Fruit fly (Drosophila melanogaster) whole organism, larva: ENCODE results near the gene CG1265.
A peak's percentile ranks its signal among the peaks of the same experiment; 100 is the strongest.

ENCODE experiments used
- noc ChIP-seq: fragments of 200-800 bp; sonication (Bioruptor generic); optimal IDR thresholded peaks from 3 replicates; lab custom pipeline; 2019; ENCODE audit warnings: missing biosample characterization, mild to moderate bottlenecking, missing genetic modification characterization, moderate library complexity

CG1265 gene

dm6 chr3L:4254301-4254834, at the start of gene CG1265, which contains the start of gene ago:
CG1265 (plus strand) TSS chr3L:4254776.
ago (minus strand) TSS chr3L:4254306.
- no peak for TF ChIP-seq noc

- no peak for TF ChIP-seq noc
These were observed 49.7 kb upstream of the CG1265 start for dm6 chr3L:4204867-4205266.

DNA sequence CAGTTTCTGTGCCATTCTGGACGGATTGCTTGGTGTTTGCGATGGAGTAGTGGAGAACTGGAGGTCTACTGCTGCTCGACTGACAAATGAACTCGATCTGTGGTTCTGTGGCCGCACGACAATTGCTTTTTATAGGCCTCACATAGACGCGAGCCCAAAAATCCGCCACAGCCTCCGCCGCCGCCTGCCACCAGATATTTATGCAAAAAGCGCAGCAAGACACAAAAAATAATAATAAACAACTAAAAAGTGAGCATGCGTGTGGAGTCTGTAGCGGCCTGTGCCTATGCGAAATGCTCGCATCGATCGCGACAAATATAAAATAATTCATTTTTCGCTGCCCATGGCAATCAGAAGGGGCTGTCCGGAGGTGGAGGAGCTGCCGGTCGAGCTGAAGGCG, 45.5 kb upstream of the CG1265 start, which contains the start of gene Cpr64Aa:
Gene Cpr64Aa (minus strand): TSS at position 101 of the 400 bp plus-strand sequence.
- no peak for TF ChIP-seq noc

dm6 chr3L:4209731-4210130, 44.8 kb upstream of the CG1265 start:
- no peak for TF ChIP-seq noc

dm6 chr3L:4211440-4211839, 43.1 kb upstream of the CG1265 start, which contains the start of gene Cpr64Ab:
Cpr64Ab (minus strand) TSS chr3L:4211540.
- no peak for TF ChIP-seq noc

DNA sequence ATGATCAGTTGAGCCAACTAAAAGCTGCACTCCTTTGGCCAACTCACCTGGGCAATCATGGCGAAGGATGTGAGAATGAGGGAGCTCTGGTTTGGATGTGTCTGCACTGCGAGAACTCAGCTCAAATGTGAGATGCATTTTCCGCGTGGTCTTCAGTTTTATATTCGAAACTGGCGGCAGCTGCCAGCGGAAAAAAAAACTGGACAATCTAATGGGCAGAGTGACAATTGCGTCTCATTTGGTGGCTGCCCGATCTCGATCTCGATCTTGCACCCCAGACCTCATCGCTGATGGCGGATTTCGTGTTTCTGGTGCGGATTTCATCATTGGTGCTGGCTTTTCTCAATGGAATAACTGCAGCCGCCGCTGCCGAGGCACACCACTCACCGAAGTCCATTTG, 41.8 kb upstream of the CG1265 start, which contains the start of gene Cpr64Ac:
Gene Cpr64Ac (minus strand): TSS at position 101 of the 400 bp plus-strand sequence.
- no peak for TF ChIP-seq noc

dm6 chr3L:4215079-4215478, 39.5 kb upstream of the CG1265 start, which contains the start of gene Cpr64Ad:
Cpr64Ad (plus strand) TSS chr3L:4215379.
- TF ChIP-seq noc = no peak

DNA sequence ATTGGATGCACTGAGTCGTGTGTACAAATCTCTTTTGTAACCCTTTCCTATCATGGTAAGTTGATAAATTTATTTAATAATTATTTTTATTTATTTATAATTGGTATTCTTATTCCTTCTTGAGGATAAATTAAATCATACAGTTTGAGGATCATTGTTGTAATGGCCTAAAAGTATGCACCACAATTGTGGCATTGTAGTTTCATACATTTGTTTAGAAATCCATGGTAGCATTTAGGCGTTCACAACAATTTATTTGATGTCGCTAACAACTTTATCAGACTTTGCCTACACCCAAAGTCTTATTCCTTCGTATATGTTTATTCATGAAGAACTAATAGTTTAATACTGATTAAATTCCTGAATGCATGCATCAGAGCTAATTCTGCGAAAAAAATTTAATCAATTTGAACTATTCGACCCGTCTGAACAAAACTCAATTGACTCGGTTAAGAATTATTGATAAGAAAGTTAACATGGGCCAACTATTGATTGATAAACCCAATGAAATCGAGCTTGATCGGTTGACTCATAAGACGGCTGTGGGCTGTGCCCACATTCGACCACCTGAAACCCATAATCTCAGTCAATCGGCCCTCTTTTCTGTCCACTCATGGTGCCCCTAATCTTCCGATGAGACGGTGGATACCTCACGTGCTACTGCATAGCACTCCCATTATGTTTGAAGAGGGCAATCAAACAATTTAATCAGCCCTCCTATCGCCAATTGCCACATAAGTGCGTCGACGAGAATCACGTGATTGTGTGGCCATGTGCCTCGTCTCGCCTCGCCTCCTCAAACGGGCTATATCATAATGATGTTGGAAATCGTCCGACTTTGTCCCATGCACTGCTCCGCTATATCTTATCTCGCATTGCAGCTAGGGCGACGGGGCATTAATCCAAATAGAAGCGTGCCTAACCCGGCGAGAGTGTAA, 35.0 kb upstream of the CG1265 start:
- TF ChIP-seq noc = no peak

DNA sequence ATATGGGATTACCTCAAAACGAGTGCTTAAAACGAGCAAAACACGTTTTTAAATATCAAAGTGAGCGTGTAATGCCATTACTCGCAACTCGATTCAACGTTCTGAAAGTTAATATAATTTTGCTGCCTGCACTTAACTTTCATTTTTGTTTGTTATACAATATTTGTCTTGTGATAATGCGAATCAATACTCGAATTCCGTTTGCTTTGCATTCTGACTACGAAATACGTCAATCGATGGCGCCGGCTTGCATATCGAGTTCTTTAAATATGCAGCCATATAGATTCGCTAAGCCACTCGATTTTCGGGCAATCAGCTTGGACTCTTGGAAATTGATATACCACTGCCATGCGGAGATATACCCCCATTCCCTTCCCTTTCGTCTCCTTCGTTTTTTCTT, 33.9 kb upstream of the CG1265 start:
- TF ChIP-seq noc = no peak

- TF ChIP-seq noc = peak; percentile 74
These were observed 33.3 kb upstream of the CG1265 start for dm6 chr3L:4221226-4221770.

- peak; percentile 41 for TF ChIP-seq noc
These were observed 32.8 kb upstream of the CG1265 start for dm6 chr3L:4221792-4222191.

- TF ChIP-seq noc = peak; percentile 7
These were observed 28.7 kb upstream of the CG1265 start for dm6 chr3L:4225647-4226470.

DNA sequence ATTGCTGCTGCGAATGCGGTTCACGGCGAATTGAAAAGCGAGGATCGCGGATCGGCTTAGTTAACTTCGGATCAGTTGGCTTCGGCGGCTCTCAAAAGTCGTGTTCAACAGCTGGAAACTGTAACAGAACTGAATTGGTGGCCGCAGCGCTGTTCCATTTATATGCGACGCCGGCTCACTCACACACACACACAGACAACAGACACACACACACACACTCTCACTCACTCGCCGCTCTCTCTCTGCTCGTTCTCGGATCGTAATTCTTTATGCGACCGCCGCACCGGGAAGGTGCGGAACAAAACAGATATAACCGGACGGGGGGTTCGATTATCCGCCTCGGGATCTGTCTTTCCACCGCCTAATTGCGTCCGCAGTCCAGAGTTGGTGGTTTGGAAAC, 27.4 kb upstream of the CG1265 start, which contains the start of gene CG46460:
Gene CG46460 (minus strand): TSS at position 139 of the 400 bp plus-strand sequence.
- TF ChIP-seq noc = no peak

- no peak for TF ChIP-seq noc
These were observed 26.3 kb upstream of the CG1265 start for dm6 chr3L:4228187-4228836.

dm6 chr3L:4229365-4229967, 25.1 kb upstream of the CG1265 start:
- no peak for TF ChIP-seq noc
